Worm (Caenorhabditis elegans): ENCODE results near the gene dsc-1.

DNA sequence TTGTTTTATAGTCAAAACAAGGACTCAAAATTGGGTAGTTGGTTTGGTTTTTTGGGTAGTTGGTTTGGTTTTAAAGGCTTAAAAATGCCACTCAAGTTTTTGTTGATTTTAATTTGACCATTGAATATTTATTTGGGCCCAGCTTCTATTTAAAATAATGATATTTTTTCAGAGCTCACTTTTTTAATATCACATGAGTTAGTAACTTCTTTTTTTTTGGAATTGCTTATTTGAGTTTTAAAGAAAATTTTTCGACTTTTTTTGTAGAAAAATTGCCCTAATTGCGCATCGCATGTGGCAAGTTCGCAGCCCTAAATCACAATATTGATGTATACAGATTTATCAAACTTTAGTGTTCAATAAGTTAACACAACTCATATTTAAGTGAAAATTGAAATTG lies 1.1 kb upstream of the dsc-1 start:
- TF ChIP-seq attf-6 (GFP tag; IDR thresholded peaks at IDR 0.05) (no peak), nhr-80 (tag; optimal IDR thresholded peaks at IDR 0.05) (no peak), pha-4 (tag; optimal IDR thresholded peaks at IDR 0.05) (no peak), C17E4.6 (GFP tag; IDR thresholded peaks at IDR 0.05) (no peak), gei-17 (GFP tag; optimal IDR thresholded peaks at IDR 0.05) (no peak), ccch-3 (GFP tag; optimal IDR thresholded peaks at IDR 0.05) (no peak), snpc-1.3 (tag; optimal IDR thresholded peaks at IDR 0.05; ENCODE audit: insufficient read depth) (no peak), pbrm-1 (GFP tag; IDR thresholded peaks at IDR 0.05) (no peak), lsl-1 (GFP tag; optimal IDR thresholded peaks at IDR 0.05) (no peak), ekl-4 (GFP tag; IDR thresholded peaks at IDR 0.05) (no peak), Y79H2A.3 (GFP tag; conservative IDR thresholded peaks at IDR 0.05) (no peak), ama-1 (optimal IDR thresholded peaks at IDR 0.05) (no peak), ama-1 (GFP tag; optimal IDR thresholded peaks at IDR 0.05) (no peak)
